Fruit fly (Drosophila melanogaster) whole organism, wandering third instar larva: ENCODE results near the gene CG15239.
A peak's percentile ranks its signal among the peaks of the same experiment; 100 is the strongest.

Source experiments
- Abd-B ChIP-seq: fragments of >200 bp; optimal IDR thresholded peaks from 2 replicates; lab custom pipeline; 2017; ENCODE audit warnings: missing biosample characterization, missing genetic modification characterization
- CG32264 ChIP-seq: fragments of 200-800 bp; sonication (Bioruptor generic); optimal IDR thresholded peaks from 2 replicates; lab custom pipeline; 2016; ENCODE audit warnings: missing biosample characterization, missing genetic modification characterization
- CG9705 ChIP-seq: fragments of 200-800 bp; sonication (Bioruptor generic); optimal IDR thresholded peaks from 2 replicates; lab custom pipeline; 2018; ENCODE audit warnings: missing biosample characterization, mild to moderate bottlenecking, missing genetic modification characterization
- CrebA ChIP-seq: fragments of 200-800 bp; sonication (Bioruptor generic); optimal IDR thresholded peaks from 2 replicates; lab custom pipeline; 2016; ENCODE audit warnings: missing biosample characterization, mild to moderate bottlenecking, missing genetic modification characterization, borderline replicate concordance
- Dfd ChIP-seq: fragments of >200 bp; optimal IDR thresholded peaks from 2 replicates; lab custom pipeline; 2017; ENCODE audit warnings: missing biosample characterization, missing genetic modification characterization
- Dif ChIP-seq: fragments of 200-275, 200-300 bp; sonication (Bioruptor generic); optimal IDR thresholded peaks from 2 replicates; lab custom pipeline; 2018; ENCODE audit warnings: missing biosample characterization, missing genetic modification characterization; ENCODE audit not compliant: partially characterized antibody
- GATAd ChIP-seq: sonication (Bioruptor generic); optimal IDR thresholded peaks from 2 replicates; lab custom pipeline; 2016; ENCODE audit warnings: missing biosample characterization, missing genetic modification characterization
- HLH106 ChIP-seq: fragments of 200-800 bp; optimal IDR thresholded peaks from 3 replicates; lab custom pipeline; 2019; ENCODE audit warnings: missing biosample characterization, mild to moderate bottlenecking, missing genetic modification characterization, moderate library complexity
- Hnf4 ChIP-seq: fragments of 200-800 bp; sonication (Bioruptor generic); optimal IDR thresholded peaks from 2 replicates; lab custom pipeline; 2016; ENCODE audit warnings: missing biosample characterization, mild to moderate bottlenecking, missing genetic modification characterization
- Hr83 ChIP-seq: fragments of 200-300 bp; sonication (Bioruptor generic); optimal IDR thresholded peaks from 2 replicates; lab custom pipeline; 2016; ENCODE audit warnings: missing biosample characterization, mild to moderate bottlenecking, missing genetic modification characterization, moderate library complexity; ENCODE audit not compliant: poor library complexity, severe bottlenecking
- Mio ChIP-seq: sonication (Bioruptor generic); optimal IDR thresholded peaks from 2 replicates; lab custom pipeline; 2016; ENCODE audit warnings: missing biosample characterization, missing genetic modification characterization
- Myc ChIP-seq: fragments of >200 bp; optimal IDR thresholded peaks from 2 replicates; lab custom pipeline; 2017
- N ChIP-seq: fragments of >200 bp; optimal IDR thresholded peaks from 2 replicates; lab custom pipeline; 2018; ENCODE audit warnings: missing biosample characterization, missing external identifiers, missing genetic modification characterization
- OdsH ChIP-seq: fragments of 200-800 bp; sonication (Bioruptor generic); optimal IDR thresholded peaks from 2 replicates; lab custom pipeline; 2016; ENCODE audit warnings: missing biosample characterization, mild to moderate bottlenecking, missing genetic modification characterization
- Rel ChIP-seq, 2 experiments: fragments of 200-800 bp; sonication (Bioruptor generic) in 1 of 2; optimal IDR thresholded peaks; 2 replicates in 1 of 2; 3 replicates in 1 of 2; lab custom pipeline; 2016 to 2019; ENCODE audit warnings: mild to moderate bottlenecking in 2 of 2, missing biosample characterization in 2 of 2, missing genetic modification characterization in 2 of 2, moderate library complexity in 1 of 2
- Sp1 ChIP-seq: fragments of 200-800 bp; sonication (Bioruptor generic); optimal IDR thresholded peaks from 3 replicates; lab custom pipeline; 2019; ENCODE audit warnings: missing biosample characterization, mild to moderate bottlenecking, missing genetic modification characterization, moderate library complexity
- br ChIP-seq: fragments of 200-800 bp; sonication (Bioruptor generic); optimal IDR thresholded peaks from 2 replicates; lab custom pipeline; 2016; ENCODE audit warnings: missing biosample characterization, missing genetic modification characterization
- brk ChIP-seq: fragments of 200-800 bp; sonication (Bioruptor generic); optimal IDR thresholded peaks from 2 replicates; lab custom pipeline; 2016; ENCODE audit warnings: missing biosample characterization, mild to moderate bottlenecking, missing genetic modification characterization
- dl ChIP-seq, 2 experiments: fragments of 175-275, 200-275 bp in 1 of 2; fragments of 200-275 bp in 1 of 2; sonication (Bioruptor generic); optimal IDR thresholded peaks; lab custom pipeline; 2018; ENCODE audit warnings: mild to moderate bottlenecking in 2 of 2, missing biosample characterization in 2 of 2, missing genetic modification characterization in 2 of 2, moderate library complexity in 2 of 2; ENCODE audit not compliant: partially characterized antibody in 2 of 2, insufficient read depth in 1 of 2
- dmrt93B ChIP-seq: fragments of 200-800 bp; sonication (Bioruptor generic); optimal IDR thresholded peaks from 2 replicates; lab custom pipeline; 2018; ENCODE audit warnings: missing biosample characterization, mild to moderate bottlenecking, missing genetic modification characterization
- dsf ChIP-seq: sonication (Bioruptor generic); optimal IDR thresholded peaks from 2 replicates; lab custom pipeline; 2016; ENCODE audit warnings: missing biosample characterization, missing genetic modification characterization, borderline replicate concordance
- ey ChIP-seq: fragments of 200-800 bp; sonication (Bioruptor generic); optimal IDR thresholded peaks from 2 replicates; lab custom pipeline; 2016; ENCODE audit warnings: missing biosample characterization, missing genetic modification characterization
- fru ChIP-seq: fragments of 200-800 bp; sonication (Bioruptor generic); optimal IDR thresholded peaks from 3 replicates; lab custom pipeline; 2016; ENCODE audit warnings: missing biosample characterization, mild to moderate bottlenecking, missing genetic modification characterization
- h ChIP-seq: fragments of 200-800 bp; sonication (Bioruptor generic); optimal IDR thresholded peaks from 3 replicates; lab custom pipeline; 2016; ENCODE audit warnings: missing biosample characterization, mild to moderate bottlenecking, missing genetic modification characterization
- jim ChIP-seq: fragments of 175-275, 200-325 bp; sonication (Bioruptor generic); optimal IDR thresholded peaks from 2 replicates; lab custom pipeline; 2016; ENCODE audit warnings: missing biosample characterization, mild to moderate bottlenecking, missing genetic modification characterization
- lola ChIP-seq: fragments of >200 bp; optimal IDR thresholded peaks from 2 replicates; lab custom pipeline; 2017; ENCODE audit warnings: missing biosample characterization, missing genetic modification characterization
- psq ChIP-seq: fragments of 200-800 bp; sonication (Bioruptor generic); optimal IDR thresholded peaks from 3 replicates; lab custom pipeline; 2017; ENCODE audit warnings: missing biosample characterization, mild to moderate bottlenecking, missing genetic modification characterization, moderate library complexity
- rgr ChIP-seq: fragments of 200-800 bp; sonication (Bioruptor generic); optimal IDR thresholded peaks from 3 replicates; lab custom pipeline; 2016; ENCODE audit warnings: missing biosample characterization, mild to moderate bottlenecking, missing genetic modification characterization
- sage ChIP-seq: fragments of 200-800 bp; sonication (Bioruptor generic); optimal IDR thresholded peaks from 2 replicates; lab custom pipeline; 2016; ENCODE audit warnings: missing biosample characterization, mild to moderate bottlenecking, missing genetic modification characterization
- sv ChIP-seq: fragments of 200-800 bp; sonication (Bioruptor generic); optimal IDR thresholded peaks from 3 replicates; lab custom pipeline; 2016; ENCODE audit warnings: missing biosample characterization, missing genetic modification characterization
- usp ChIP-seq: fragments of >200 bp; optimal IDR thresholded peaks from 2 replicates; lab custom pipeline; 2017; ENCODE audit warnings: missing biosample characterization, missing genetic modification characterization
- woc ChIP-seq: sonication (Bioruptor generic); optimal IDR thresholded peaks from 2 replicates; lab custom pipeline; 2016; ENCODE audit warnings: missing biosample characterization, mild to moderate bottlenecking, missing genetic modification characterization

Gene CG15239

dm6 chrX:3883904-3884303 is at the start of gene CG15239:
Gene CG15239 (plus strand): TSS chrX:3884168.
- TF ChIP-seq Rel (GFP tag; optimal IDR thresholded peaks at IDR 0.05; lab: Kevin White, UChicago) (no peak), Rel (tag; optimal IDR thresholded peaks at IDR 0.05; lab: Kevin White, UChicago) (no peak)

dm6 chrX:3834955-3835763 is 48.8 kb upstream of the CG15239 start:
- TF ChIP-seq lola (GFP tag; lab: Kevin White, UChicago) (no peak), CG9705 (no peak), brk (no peak), dl (GFP tag; optimal IDR thresholded peaks at IDR 0.05; lab: Kevin White, UChicago; ENCODE audit: insufficient read depth in 1 of 2, partially characterized antibody in 2 of 2) (peak in 1 of 2 experiments; percentile 40), sv (GFP tag; lab: Kevin White, UChicago) (no peak), h (GFP tag; lab: Kevin White, UChicago) (no peak), CG32264 (no peak), Dfd (GFP tag; lab: Kevin White, UChicago) (no peak), ey (GFP tag; lab: Kevin White, UChicago) (no peak), usp (GFP tag; lab: Kevin White, UChicago) (no peak), N (GFP tag; lab: Kevin White, UChicago) (no peak), Rel (GFP tag; optimal IDR thresholded peaks at IDR 0.05; lab: Kevin White, UChicago) (no peak), Rel (tag; optimal IDR thresholded peaks at IDR 0.05; lab: Kevin White, UChicago) (no peak), psq (GFP tag; lab: Kevin White, UChicago) (peak; percentile 93), GATAd (no peak), Dif (GFP tag; lab: Kevin White, UChicago) (peak; percentile 49), OdsH (GFP tag; lab: Kevin White, UChicago) (no peak), jim (GFP tag; lab: Kevin White, UChicago) (no peak), Hnf4 (no peak), br (GFP tag; lab: Kevin White, UChicago) (no peak), CrebA (GFP tag; lab: Kevin White, UChicago) (peak; percentile 12), Mio (GFP tag; lab: Kevin White, UChicago) (no peak), woc (GFP tag; lab: Kevin White, UChicago) (no peak), Abd-B (GFP tag; lab: Kevin White, UChicago) (no peak)

dm6 chrX:3835764-3836342 is 48.1 kb upstream of the CG15239 start:
- TF ChIP-seq brk (no peak), Myc (lab: Kevin White, UChicago) (peak; percentile 65), Hr83 (GFP tag; lab: Kevin White, UChicago) (no peak), dsf (no peak), sage (GFP tag; lab: Kevin White, UChicago) (no peak), h (GFP tag; lab: Kevin White, UChicago) (no peak)

- TF ChIP-seq fru (GFP tag; lab: Kevin White, UChicago), result no peak
- TF ChIP-seq, all 38 proteins: peak for 0
These were observed 46.3 kb upstream of the CG15239 start for dm6 chrX:3837628-3838027.

- TF ChIP-seq lola (GFP tag; lab: Kevin White, UChicago), result no peak
- TF ChIP-seq usp (GFP tag; lab: Kevin White, UChicago), result no peak
- peak; percentile 14 for TF ChIP-seq rgr (GFP tag; lab: Kevin White, UChicago)
- TF ChIP-seq HLH106 (tag; lab: Kevin White, UChicago), result peak; percentile 13
- TF ChIP-seq br (GFP tag; lab: Kevin White, UChicago), result peak; percentile 7
- peak; percentile 4 for TF ChIP-seq dmrt93B
- TF ChIP-seq CrebA (GFP tag; lab: Kevin White, UChicago), result no peak
- TF ChIP-seq h (GFP tag; lab: Kevin White, UChicago), result peak; percentile 32
- TF ChIP-seq Hnf4, result peak; percentile 26
- peak; percentile 27 for TF ChIP-seq Sp1
- peak; percentile 79 for TF ChIP-seq sv (GFP tag; lab: Kevin White, UChicago)
These were observed 45.3 kb upstream of the CG15239 start for dm6 chrX:3838648-3839047.
